Fruit fly (Drosophila melanogaster) whole organism, adult: Measurements from ENCODE around the gene CG7488.
A peak's percentile ranks its signal among the peaks of the same experiment; 100 is the strongest.

ENCODE experiments used
- CG11617 ChIP-seq: fragments of 200-800 bp; sonication (Bioruptor generic); optimal IDR thresholded peaks from 2 replicates; lab custom pipeline; 2017; ENCODE audit warnings: mild to moderate bottlenecking, missing biosample characterization, missing genetic modification reagents, missing genetic modification characterization
- CG12768 ChIP-seq: fragments of 200-800 bp; sonication (Bioruptor generic); optimal IDR thresholded peaks from 2 replicates; lab custom pipeline; 2017; ENCODE audit warnings: missing biosample characterization, missing genetic modification characterization, mild to moderate bottlenecking, moderate library complexity, missing genetic modification reagents
- CG14711 ChIP-seq: fragments of 200-800 bp; sonication (Bioruptor generic); optimal IDR thresholded peaks from 2 replicates; lab custom pipeline; 2018; ENCODE audit warnings: missing biosample characterization, mild to moderate bottlenecking, missing genetic modification characterization, moderate library complexity
- CG1620 ChIP-seq: fragments of 200-800 bp; sonication (Bioruptor generic); optimal IDR thresholded peaks from 2 replicates; lab custom pipeline; 2016; ENCODE audit warnings: missing biosample characterization, missing genetic modification characterization
- CG33017 ChIP-seq: fragments of 200-800 bp; sonication (Bioruptor generic); optimal IDR thresholded peaks from 2 replicates; lab custom pipeline; 2018; ENCODE audit warnings: missing biosample characterization, mild to moderate bottlenecking, missing genetic modification characterization, moderate library complexity
- CG5204 ChIP-seq: fragments of 200-800 bp; sonication (Bioruptor generic); optimal IDR thresholded peaks from 2 replicates; lab custom pipeline; 2016; ENCODE audit warnings: missing biosample characterization, missing genetic modification characterization
- CG7045 ChIP-seq: fragments of 200-800 bp; sonication (Bioruptor generic); optimal IDR thresholded peaks from 2 replicates; lab custom pipeline; 2017; ENCODE audit warnings: missing biosample characterization, mild to moderate bottlenecking, missing genetic modification characterization
- CG7101 ChIP-seq: fragments of 200-800 bp; sonication (Bioruptor generic); optimal IDR thresholded peaks from 2 replicates; lab custom pipeline; 2018; ENCODE audit warnings: missing biosample characterization, mild to moderate bottlenecking, missing genetic modification characterization, moderate library complexity
- Clk ChIP-seq: fragments of 200-800 bp; sonication (Bioruptor generic); optimal IDR thresholded peaks from 2 replicates; lab custom pipeline; 2017; ENCODE audit warnings: missing biosample characterization, missing genetic modification characterization
- Crg-1 ChIP-seq: fragments of 200-800 bp; sonication (Bioruptor generic); optimal IDR thresholded peaks from 2 replicates; lab custom pipeline; 2016; ENCODE audit warnings: missing biosample characterization, missing genetic modification characterization
- Hr96 ChIP-seq: fragments of 200-800 bp; sonication (Bioruptor generic); optimal IDR thresholded peaks from 2 replicates; lab custom pipeline; 2016; ENCODE audit warnings: missing biosample characterization, missing genetic modification characterization
- Mnt ChIP-seq: fragments of 200-800 bp; sonication (Bioruptor generic); optimal IDR thresholded peaks from 2 replicates; lab custom pipeline; 2016; ENCODE audit warnings: missing biosample characterization, mild to moderate bottlenecking, missing genetic modification characterization
- bab1 ChIP-seq: fragments of 200-800 bp; sonication (Bioruptor generic); optimal IDR thresholded peaks from 3 replicates; lab custom pipeline; 2019; ENCODE audit warnings: missing biosample characterization, mild to moderate bottlenecking, missing genetic modification characterization, moderate library complexity
- cic ChIP-seq: fragments of 200-800 bp; sonication (Bioruptor generic); optimal IDR thresholded peaks from 2 replicates; lab custom pipeline; 2017; ENCODE audit warnings: missing biosample characterization, mild to moderate bottlenecking, missing genetic modification characterization, moderate library complexity
- cnc ChIP-seq, 2 experiments: fragments of >200 bp; optimal IDR thresholded peaks; 2 replicates each; lab custom pipeline; 2017
- kay ChIP-seq: fragments of 200-800 bp; sonication (Bioruptor generic); peaks from one replicate; lab custom pipeline; 2016; ENCODE audit warnings: missing biosample characterization, missing genetic modification characterization, borderline replicate concordance
- ovo ChIP-seq: fragments of 200-800 bp; sonication (Bioruptor generic); optimal IDR thresholded peaks from 2 replicates; lab custom pipeline; 2016; ENCODE audit warnings: missing biosample characterization, missing genetic modification characterization
- pad ChIP-seq: fragments of 200-800 bp; sonication (Bioruptor generic); optimal IDR thresholded peaks from 3 replicates; lab custom pipeline; 2017; ENCODE audit warnings: missing biosample characterization, missing genetic modification characterization, mild to moderate bottlenecking, moderate library complexity, missing genetic modification reagents
- tj ChIP-seq: fragments of 200-800 bp; sonication (Bioruptor generic); optimal IDR thresholded peaks from 3 replicates; lab custom pipeline; 2017; ENCODE audit warnings: missing biosample characterization, mild to moderate bottlenecking, missing genetic modification characterization, moderate library complexity
- toe ChIP-seq: fragments of 200-800 bp; sonication (Bioruptor generic); optimal IDR thresholded peaks from 2 replicates; lab custom pipeline; 2016; ENCODE audit warnings: missing biosample characterization, missing genetic modification characterization

The CG7488 gene

dm6 chr3R:12995522-12995921 is at the start of gene CG7488:
TSS of gene CG7488 (plus strand) at chr3R:12995620.
- TF ChIP-seq bab1, result peak; percentile 44
- no peak for TF ChIP-seq Mnt (GFP tag; lab: Kevin White, UChicago)
- TF ChIP-seq toe (GFP tag; lab: Kevin White, UChicago), result no peak

dm6 chr3R:12957388-12957787 is 38.0 kb upstream of the CG7488 start:
- TF ChIP-seq CG12768 (GFP tag; lab: Kevin White, UChicago) (no peak), cnc (optimal IDR thresholded peaks at IDR 0.05; lab: Kevin White, UChicago) (no peak), CG7101 (tag; lab: Kevin White, UChicago) (no peak), cic (GFP tag; lab: Kevin White, UChicago) (no peak), ovo (no peak), Clk (no peak), toe (GFP tag; lab: Kevin White, UChicago) (no peak), CG1620 (no peak), Mnt (GFP tag; lab: Kevin White, UChicago) (no peak), Hr96 (GFP tag; lab: Kevin White, UChicago) (no peak), CG11617 (GFP tag; lab: Kevin White, UChicago) (no peak), CG14711 (tag; lab: Kevin White, UChicago) (no peak), bab1 (no peak), kay (GFP tag; lab: Kevin White, UChicago) (no peak), tj (GFP tag; lab: Kevin White, UChicago) (no peak), CG7045 (GFP tag; lab: Kevin White, UChicago) (no peak), pad (GFP tag; lab: Kevin White, UChicago) (no peak), CG33017 (tag; lab: Kevin White, UChicago) (no peak)

dm6 chr3R:12960227-12960626 is 35.2 kb upstream of the CG7488 start:
- TF ChIP-seq CG33017 (tag; lab: Kevin White, UChicago) (no peak), cnc (optimal IDR thresholded peaks at IDR 0.05; lab: Kevin White, UChicago) (no peak), CG7045 (GFP tag; lab: Kevin White, UChicago) (no peak)

- TF ChIP-seq CG5204, result peak; percentile 27
- peak; percentile 20 for TF ChIP-seq CG7101 (tag; lab: Kevin White, UChicago)
- TF ChIP-seq CG1620, result peak; percentile 53
- peak; percentile 18 for TF ChIP-seq Mnt (GFP tag; lab: Kevin White, UChicago)
- TF ChIP-seq toe (GFP tag; lab: Kevin White, UChicago), result peak; percentile 38
- TF ChIP-seq tj (GFP tag; lab: Kevin White, UChicago), result peak; percentile 64
- TF ChIP-seq bab1, result peak; percentile 54
- no peak for TF ChIP-seq ovo
- TF ChIP-seq CG14711 (tag; lab: Kevin White, UChicago), result peak; percentile 63
- TF ChIP-seq Hr96 (GFP tag; lab: Kevin White, UChicago), result peak; percentile 29
- peak; percentile 5 for TF ChIP-seq Crg-1 (GFP tag; lab: Kevin White, UChicago)
- TF ChIP-seq pad (GFP tag; lab: Kevin White, UChicago), result no peak
- TF ChIP-seq cic (GFP tag; lab: Kevin White, UChicago), result no peak
Measured at dm6 chr3R:12960929-12961855, 34.2 kb upstream of the CG7488 start, which contains the start of gene Spc25. TSS of gene Spc25 (plus strand) at chr3R:12961745.

dm6 chr3R:12962612-12963011 is 32.8 kb upstream of the CG7488 start:
- TF ChIP-seq CG11617 (GFP tag; lab: Kevin White, UChicago) (no peak), Crg-1 (GFP tag; lab: Kevin White, UChicago) (no peak), CG5204 (no peak), tj (GFP tag; lab: Kevin White, UChicago) (no peak), CG7045 (GFP tag; lab: Kevin White, UChicago) (no peak), CG7101 (tag; lab: Kevin White, UChicago) (no peak), toe (GFP tag; lab: Kevin White, UChicago) (no peak), ovo (no peak), CG33017 (tag; lab: Kevin White, UChicago) (no peak), pad (GFP tag; lab: Kevin White, UChicago) (no peak), CG14711 (tag; lab: Kevin White, UChicago) (no peak), bab1 (no peak), Clk (no peak)

dm6 chr3R:12963491-12963890 is 31.9 kb upstream of the CG7488 start, which contains the start of gene Cyp304a1:
TSS of gene Cyp304a1 (plus strand) at chr3R:12963791.
- no peak for TF ChIP-seq cic (GFP tag; lab: Kevin White, UChicago)

- TF ChIP-seq Crg-1 (GFP tag; lab: Kevin White, UChicago) (no peak), kay (GFP tag; lab: Kevin White, UChicago) (no peak), CG1620 (no peak), CG7101 (tag; lab: Kevin White, UChicago) (no peak), toe (GFP tag; lab: Kevin White, UChicago) (no peak), CG7045 (GFP tag; lab: Kevin White, UChicago) (no peak)
Measured at dm6 chr3R:12964043-12964442, 31.4 kb upstream of the CG7488 start.
